Worm (Caenorhabditis elegans): ENCODE results near the gene dhhc-14.

- TF ChIP-seq nhr-76 (tag; optimal IDR thresholded peaks at IDR 0.05), result no peak
- TF ChIP-seq mep-1 (tag; optimal IDR thresholded peaks at IDR 0.05), result no peak
- no peak for TF ChIP-seq nhr-77 (tag; optimal IDR thresholded peaks at IDR 0.05)
- no peak for TF ChIP-seq pqm-1 (tag; optimal IDR thresholded peaks at IDR 0.05)
- no peak for TF ChIP-seq nhr-48 (tag; optimal IDR thresholded peaks at IDR 0.05)
- no peak for TF ChIP-seq madf-5 (GFP tag; IDR thresholded peaks at IDR 0.05)
- TF ChIP-seq aly-2 (tag; optimal IDR thresholded peaks at IDR 0.05), result no peak
These were observed 14.5 kb downstream of the dhhc-14 start for ce11 chrX:8566521-8567032.
